Worm (Caenorhabditis elegans) whole organism, L4 larva: Measurements from ENCODE around the gene Y116A8B.4.
A peak's percentile ranks its signal among the peaks of the same experiment; 100 is the strongest.

Experiments
- F26F4.8 ChIP-seq: fragments of 200-800 bp; sonication (Bioruptor generic); conservative IDR thresholded peaks from 2 replicates; pipeline ENCODE4 v1.3.6; 2022; ENCODE audit warnings: missing genetic modification characterization, missing compliant biosample characterization
- F37D6.2 ChIP-seq: sonication (generic microtip); optimal IDR thresholded peaks from 2 replicates; lab custom pipeline; 2016; ENCODE audit warnings: mild to moderate bottlenecking, missing genetic modification characterization, missing compliant biosample characterization
- F44E2.7 ChIP-seq: fragments of 200-800 bp; sonication (Bioruptor generic); IDR thresholded peaks from 2 replicates; pipeline ENCODE4 v2.1.2; 2022; ENCODE audit warnings: missing genetic modification characterization, missing compliant biosample characterization
- F49E8.2 ChIP-seq: sonication (generic microtip); optimal IDR thresholded peaks from 2 replicates; lab custom pipeline; 2016; ENCODE audit warnings: missing compliant biosample characterization, mild to moderate bottlenecking, missing genetic modification characterization, borderline replicate concordance
- Y105C5A.15 ChIP-seq: fragments of 200-800 bp; sonication (Bioruptor generic); IDR thresholded peaks from 2 replicates; pipeline ENCODE4 v1.3.6; 2022; ENCODE audit warnings: missing genetic modification characterization, missing compliant biosample characterization
- Y75B8A.6 ChIP-seq: fragments of 200-800 bp; sonication (Bioruptor generic); IDR thresholded peaks from 2 replicates; pipeline ENCODE4 v1.3.6; 2022; ENCODE audit warnings: missing genetic modification reagents, missing genetic modification characterization, missing compliant biosample characterization
- ZK337.2 ChIP-seq: fragments of 200-800 bp; sonication (Bioruptor generic); IDR thresholded peaks from 2 replicates; pipeline ENCODE4 v1.3.6; 2022; ENCODE audit warnings: missing genetic modification reagents, missing genetic modification characterization, missing compliant biosample characterization
- aha-1 ChIP-seq: fragments of 150-350 bp; peaks from one replicate; lab custom pipeline; 2014; ENCODE audit warnings: missing biosample characterization, missing genetic modification characterization
- ceh-28 ChIP-seq: fragments of 150-350 bp; optimal IDR thresholded peaks from 2 replicates; lab custom pipeline; 2014; ENCODE audit warnings: missing biosample characterization, missing genetic modification reagents, missing genetic modification characterization
- ces-1 ChIP-seq: fragments of 150-350 bp; sonication (generic microtip); optimal IDR thresholded peaks from 4 replicates; lab custom pipeline; 2014; ENCODE audit warnings: missing biosample characterization, missing genetic modification reagents, missing genetic modification characterization
- daf-16 ChIP-seq, 3 experiments: sonication (generic microtip); optimal IDR thresholded peaks; 2 replicates each; lab custom pipeline; 2016 to 2017; ENCODE audit warnings: missing genetic modification characterization in 3 of 3, missing genetic modification reagents in 3 of 3, mild to moderate bottlenecking in 2 of 3, missing compliant biosample characterization in 2 of 3, missing biosample characterization in 1 of 3, moderate library complexity in 1 of 3
- dmd-8 ChIP-seq: fragments of 200-800 bp; sonication (Bioruptor generic); IDR thresholded peaks from 2 replicates; pipeline ENCODE4 v1.3.6; 2022; ENCODE audit warnings: missing genetic modification characterization, missing compliant biosample characterization
- dpl-1 ChIP-seq: fragments of 150-350 bp; optimal IDR thresholded peaks from 2 replicates; lab custom pipeline; 2014; ENCODE audit warnings: missing biosample characterization, missing genetic modification reagents, missing genetic modification characterization
- fos-1 ChIP-seq: fragments of 150-350 bp; optimal IDR thresholded peaks from 2 replicates; lab custom pipeline; 2014; ENCODE audit warnings: missing biosample characterization, missing genetic modification characterization
- hlh-11 ChIP-seq: fragments of 200-800 bp; sonication (Bioruptor generic); optimal IDR thresholded peaks from 2 replicates; lab custom pipeline; 2018; ENCODE audit warnings: mild to moderate bottlenecking, missing genetic modification characterization, missing compliant biosample characterization
- hlh-30 ChIP-seq: sonication (generic microtip); optimal IDR thresholded peaks from 2 replicates; lab custom pipeline; 2017; ENCODE audit warnings: antibody characterized with exemption, mild to moderate bottlenecking, missing genetic modification characterization, missing compliant biosample characterization; ENCODE audit not compliant: insufficient read depth
- hmg-1.1 ChIP-seq: fragments of 200-800 bp; sonication (Bioruptor generic); IDR thresholded peaks from 2 replicates; pipeline ENCODE4 v1.3.6; 2022; ENCODE audit warnings: missing genetic modification reagents, missing genetic modification characterization, missing compliant biosample characterization
- jun-1 ChIP-seq: fragments of 150-350 bp; optimal IDR thresholded peaks from 2 replicates; lab custom pipeline; 2014; ENCODE audit warnings: missing biosample characterization, missing genetic modification reagents, missing genetic modification characterization
- lin-1 ChIP-seq: fragments of 200-800 bp; sonication (Bioruptor generic); IDR thresholded peaks from 2 replicates; pipeline ENCODE4 v1.3.6; 2022; ENCODE audit warnings: missing genetic modification reagents, missing genetic modification characterization, missing compliant biosample characterization
- lin-15B ChIP-seq: fragments of 150-350 bp; sonication (generic microtip); optimal IDR thresholded peaks from 3 replicates; lab custom pipeline; 2014; ENCODE audit warnings: missing biosample characterization, missing genetic modification characterization
- lir-3 ChIP-seq: sonication (generic microtip); optimal IDR thresholded peaks from 2 replicates; lab custom pipeline; 2016; ENCODE audit warnings: mild to moderate bottlenecking, missing genetic modification characterization, missing compliant biosample characterization
- madf-5 ChIP-seq, 2 experiments: fragments of 200-800 bp; sonication (Bioruptor generic); IDR thresholded peaks; 2 replicates each; pipeline ENCODE4 v1.3.6; 2022; ENCODE audit warnings: missing compliant biosample characterization in 2 of 2, missing genetic modification characterization in 2 of 2
- madf-9 ChIP-seq: fragments of 200-800 bp; sonication (Bioruptor generic); conservative IDR thresholded peaks from 2 replicates; pipeline ENCODE4 v1.3.6; 2022; ENCODE audit warnings: missing genetic modification reagents, missing genetic modification characterization, missing compliant biosample characterization
- mdt-29 ChIP-seq: fragments of 200-800 bp; sonication (Bioruptor generic); IDR thresholded peaks from 2 replicates; pipeline ENCODE4 v1.3.6; 2022; ENCODE audit warnings: missing genetic modification reagents, missing genetic modification characterization, missing compliant biosample characterization
- mep-1 ChIP-seq: fragments of 150-350 bp; sonication (generic microtip); optimal IDR thresholded peaks from 3 replicates; lab custom pipeline; 2014; ENCODE audit warnings: missing biosample characterization, missing genetic modification characterization
- mxl-3 ChIP-seq: fragments of 200-800 bp; sonication (Bioruptor generic); optimal IDR thresholded peaks from 2 replicates; lab custom pipeline; 2018; ENCODE audit warnings: mild to moderate bottlenecking, missing genetic modification characterization, missing compliant biosample characterization
- nhr-10 ChIP-seq: fragments of 150-350 bp; optimal IDR thresholded peaks from 2 replicates; lab custom pipeline; 2014; ENCODE audit warnings: missing biosample characterization, missing genetic modification characterization
- nhr-237 ChIP-seq: sonication (generic microtip); optimal IDR thresholded peaks from 2 replicates; lab custom pipeline; 2017; ENCODE audit warnings: missing biosample characterization, missing genetic modification characterization
- nhr-25 ChIP-seq: sonication (generic microtip); optimal IDR thresholded peaks from 2 replicates; lab custom pipeline; 2017; ENCODE audit warnings: missing genetic modification characterization, mild to moderate bottlenecking, missing compliant biosample characterization, antibody characterized with exemption, moderate library complexity, borderline replicate concordance; ENCODE audit not compliant: insufficient read depth
- nhr-41 ChIP-seq: fragments of 200-800 bp; sonication (Bioruptor generic); IDR thresholded peaks from 2 replicates; pipeline ENCODE4 v1.3.6; 2022; ENCODE audit warnings: missing genetic modification reagents, missing genetic modification characterization, missing compliant biosample characterization
- nhr-48 ChIP-seq: sonication (generic microtip); optimal IDR thresholded peaks from 2 replicates; lab custom pipeline; 2016; ENCODE audit warnings: mild to moderate bottlenecking, missing genetic modification characterization, missing compliant biosample characterization
- nhr-76 ChIP-seq: fragments of 150-350 bp; optimal IDR thresholded peaks from 2 replicates; lab custom pipeline; 2014; ENCODE audit warnings: missing biosample characterization, missing genetic modification characterization
- pqm-1 ChIP-seq: sonication (generic microtip); optimal IDR thresholded peaks from 2 replicates; lab custom pipeline; 2017; ENCODE audit warnings: missing biosample characterization, missing genetic modification characterization
- saeg-2 ChIP-seq: fragments of 200-800 bp; sonication (Bioruptor generic); IDR thresholded peaks from 2 replicates; pipeline ENCODE4 v1.3.6; 2022; ENCODE audit warnings: missing genetic modification reagents, missing genetic modification characterization, missing compliant biosample characterization
- set-16 ChIP-seq: fragments of 200-800 bp; sonication (Bioruptor generic); IDR thresholded peaks from 2 replicates; pipeline ENCODE4 v1.3.6; 2022; ENCODE audit warnings: missing genetic modification reagents, missing genetic modification characterization, missing compliant biosample characterization
- snpc-4 ChIP-seq: fragments of 150-350 bp; optimal IDR thresholded peaks from 2 replicates; lab custom pipeline; 2014; ENCODE audit warnings: missing biosample characterization, missing genetic modification characterization
- tra-1 ChIP-seq: fragments of 200-800 bp; sonication (Bioruptor generic); IDR thresholded peaks from 2 replicates; pipeline ENCODE4 v1.3.6; 2022; ENCODE audit warnings: missing genetic modification reagents, missing genetic modification characterization, missing compliant biosample characterization
- unc-62 ChIP-seq, 3 experiments: fragments of 150-350 bp in 1 of 3; sonication (generic microtip); optimal IDR thresholded peaks in 2 of 3; peaks in 1 of 3; 1 replicate in 1 of 3; 2 replicates in 2 of 3; lab custom pipeline; 2014 to 2017; ENCODE audit warnings: missing biosample characterization in 3 of 3, missing genetic modification characterization in 3 of 3, missing genetic modification reagents in 3 of 3, missing genotype in 1 of 3
- zfp-2 ChIP-seq: sonication (generic microtip); optimal IDR thresholded peaks from 2 replicates; lab custom pipeline; 2016; ENCODE audit warnings: mild to moderate bottlenecking, missing genetic modification characterization, missing compliant biosample characterization
- zip-11 ChIP-seq: fragments of 200-800 bp; sonication (Bioruptor generic); IDR thresholded peaks from 2 replicates; pipeline ENCODE4 v1.3.6; 2022; ENCODE audit warnings: missing genetic modification characterization, missing compliant biosample characterization
- zip-2 ChIP-seq: fragments of 150-350 bp; optimal IDR thresholded peaks from 2 replicates; lab custom pipeline; 2014; ENCODE audit warnings: missing biosample characterization, missing genetic modification characterization

Gene Y116A8B.4

DNA sequence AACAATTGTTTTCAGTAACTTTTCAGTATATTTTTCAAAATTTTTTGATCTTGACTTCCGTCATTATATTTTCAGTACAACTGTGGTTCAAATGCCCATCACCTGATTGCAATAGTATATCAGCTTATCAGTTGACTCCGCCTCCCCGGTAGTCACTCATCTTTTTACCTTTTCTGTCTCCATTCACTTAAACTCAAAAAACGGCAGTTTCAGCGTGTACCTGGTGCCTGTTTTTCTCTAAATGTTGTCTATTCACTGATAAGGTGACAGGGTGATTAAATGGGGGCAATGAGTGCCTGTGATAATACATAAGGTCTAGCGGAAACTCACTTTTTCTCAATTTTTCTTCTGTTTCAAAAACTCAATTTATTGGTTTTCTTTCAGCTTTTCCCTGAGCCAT, 21.6 kb downstream of the Y116A8B.4 start, which contains the start of gene ZK550.2 (continued):
- TF ChIP-seq Y75B8A.6 (GFP tag; lab: Robert Waterston, UW) (no peak), daf-16 (GFP tag; optimal IDR thresholded peaks at IDR 0.05; lab: Kevin White, UChicago) (peak in 1 of 2 experiments; percentile 32), daf-16 (tag; optimal IDR thresholded peaks at IDR 0.05; lab: Kevin White, UChicago) (peak; percentile 95), nhr-10 (tag; lab: Kevin White, UChicago) (no peak), F26F4.8 (GFP tag; lab: Robert Waterston, UW) (no peak), zip-2 (tag; lab: Kevin White, UChicago) (peak; percentile 10), lin-1 (GFP tag; lab: Robert Waterston, UW) (peak; percentile 96), ZK337.2 (GFP tag; lab: Robert Waterston, UW) (no peak), hlh-30 (tag; lab: Kevin White, UChicago) (peak; percentile 74), nhr-41 (GFP tag; lab: Robert Waterston, UW) (peak; percentile 84), Y105C5A.15 (no peak), nhr-48 (tag; lab: Kevin White, UChicago) (peak; percentile 96), dpl-1 (GFP tag; lab: Kevin White, UChicago) (no peak), saeg-2 (GFP tag; lab: Robert Waterston, UW) (0 out of 2 replicates have a peak, but pooled peaks have one; percentile 35), unc-62 (GFP tag; optimal IDR thresholded peaks at IDR 0.05 in 1 of 2; lab: Kevin White, UChicago) (peak in 1 of 2 experiments; percentile 63), unc-62 (tag; optimal IDR thresholded peaks at IDR 0.05; lab: Kevin White, UChicago) (no peak), jun-1 (tag; lab: Kevin White, UChicago) (peak; percentile 51), tra-1 (GFP tag; lab: Robert Waterston, UW) (peak; percentile 87), fos-1 (peak; percentile 68), F37D6.2 (no peak), madf-5 (GFP tag; IDR thresholded peaks at IDR 0.05; lab: Robert Waterston, UW) (no peak), mdt-29 (GFP tag; lab: Robert Waterston, UW) (0 out of 2 replicates have a peak, but pooled peaks have one; percentile 10), pqm-1 (peak; percentile 100)

DNA sequence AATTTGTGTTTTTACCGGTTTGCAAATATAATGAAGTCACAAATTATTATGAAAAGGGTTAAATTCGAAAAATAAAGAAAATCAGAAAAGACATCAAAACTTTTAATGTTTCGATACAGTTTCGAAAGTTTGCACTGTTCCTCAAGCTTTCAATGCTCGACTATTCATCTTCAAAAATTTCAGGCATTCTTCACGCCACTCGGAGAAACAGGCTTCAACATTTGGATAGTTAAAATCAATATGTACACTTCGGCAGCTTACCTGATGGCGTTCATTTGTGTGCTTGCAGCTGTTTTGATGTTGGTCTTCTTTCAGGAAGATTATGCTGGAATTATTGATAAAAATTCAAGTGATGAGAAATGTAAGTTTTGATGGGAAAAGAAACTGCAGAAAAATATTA, 23.6 kb downstream of the Y116A8B.4 start:
- no peak for TF ChIP-seq zfp-2 (tag; lab: Kevin White, UChicago)
- TF ChIP-seq aha-1 (tag; lab: Kevin White, UChicago): peak; percentile 95
- TF ChIP-seq unc-62 (GFP tag; optimal IDR thresholded peaks at IDR 0.05 in 1 of 2; lab: Kevin White, UChicago): peak in 1 of 2 experiments; percentile 46
- TF ChIP-seq unc-62 (tag; optimal IDR thresholded peaks at IDR 0.05; lab: Kevin White, UChicago): no peak
- TF ChIP-seq, all 104 proteins: peak for 2

DNA sequence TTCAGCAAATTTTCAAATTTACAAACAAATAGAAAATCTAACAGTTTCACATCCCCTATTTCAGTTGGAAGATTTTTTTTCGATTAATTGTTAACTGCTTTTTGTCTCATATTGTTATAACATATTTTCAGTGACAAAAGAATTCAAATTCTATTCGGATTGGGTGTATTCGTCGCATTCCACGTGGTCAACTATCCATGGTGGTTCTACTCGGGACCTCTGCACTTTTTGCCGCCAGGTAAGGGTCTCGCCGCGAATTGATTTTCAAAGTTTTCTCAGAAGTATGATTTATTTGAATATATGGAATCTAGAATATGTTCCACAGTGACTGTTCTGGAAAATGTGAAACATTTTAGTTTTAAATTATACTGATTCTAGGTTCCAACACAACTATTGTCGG, 25.0 kb downstream of the Y116A8B.4 start:
- peak in 1 of 2 experiments; percentile 95 for TF ChIP-seq unc-62 (GFP tag; optimal IDR thresholded peaks at IDR 0.05 in 1 of 2; lab: Kevin White, UChicago)
- no peak for TF ChIP-seq unc-62 (tag; optimal IDR thresholded peaks at IDR 0.05; lab: Kevin White, UChicago)
- no peak for TF ChIP-seq aha-1 (tag; lab: Kevin White, UChicago)

DNA sequence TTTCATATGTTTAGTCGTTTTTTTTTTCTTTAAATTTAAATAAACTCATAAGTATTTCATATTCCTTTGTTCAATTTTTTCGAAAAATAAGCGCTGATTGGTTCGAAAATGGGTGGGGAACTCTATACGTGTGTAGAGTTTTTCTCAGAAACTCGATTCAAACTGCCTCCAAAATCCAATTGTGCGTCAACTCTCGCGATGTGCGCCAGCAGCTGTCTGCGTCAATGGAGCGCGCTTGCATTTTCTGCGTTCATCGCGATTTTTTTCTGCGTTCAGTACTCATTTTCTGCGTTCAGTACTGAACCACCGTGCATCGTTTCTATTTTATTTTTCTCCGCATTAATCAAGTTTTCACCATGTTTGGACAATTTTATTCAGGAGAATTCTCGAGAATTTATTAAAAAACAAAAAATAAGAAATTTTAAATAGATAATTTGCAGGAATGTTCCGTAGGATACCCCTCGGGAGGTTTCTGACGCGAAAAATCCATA, 26.2 kb downstream of the Y116A8B.4 start, which contains the start of gene eelo-2:
Gene eelo-2 (plus strand): TSS at position 441 of the 491 bp plus-strand sequence.
- TF ChIP-seq zip-11: no peak
- TF ChIP-seq hmg-1.1 (GFP tag; lab: Robert Waterston, UW): peak; percentile 97
- peak in 1 of 2 experiments; percentile 99 for TF ChIP-seq unc-62 (GFP tag; optimal IDR thresholded peaks at IDR 0.05 in 1 of 2; lab: Kevin White, UChicago)
- TF ChIP-seq unc-62 (tag; optimal IDR thresholded peaks at IDR 0.05; lab: Kevin White, UChicago): no peak
- TF ChIP-seq ces-1 (GFP tag; lab: Kevin White, UChicago): peak; percentile 34
- peak; percentile 96 for TF ChIP-seq mdt-29 (GFP tag; lab: Robert Waterston, UW)
- peak; percentile 99 for TF ChIP-seq mep-1
- TF ChIP-seq Y105C5A.15: 0 out of 2 replicates have a peak, but pooled peaks have one; percentile 19
- peak; percentile 100 for TF ChIP-seq dpl-1 (GFP tag; lab: Kevin White, UChicago)
- peak; percentile 63 for TF ChIP-seq pqm-1
- peak; percentile 34 for TF ChIP-seq snpc-4 (tag; lab: Kevin White, UChicago)
- TF ChIP-seq F49E8.2: peak; percentile 96
- peak; percentile 97 for TF ChIP-seq nhr-48 (tag; lab: Kevin White, UChicago)
- TF ChIP-seq madf-9: peak; percentile 92
- peak; percentile 96 for TF ChIP-seq F37D6.2
- peak; percentile 96 for TF ChIP-seq nhr-25 (tag; lab: Kevin White, UChicago)
- TF ChIP-seq set-16: peak; percentile 68
- no peak for TF ChIP-seq ceh-28 (tag; lab: Kevin White, UChicago)
- peak; percentile 54 for TF ChIP-seq nhr-237 (tag; lab: Kevin White, UChicago)
- TF ChIP-seq hlh-11 (tag; lab: Kevin White, UChicago): peak; percentile 97
- TF ChIP-seq F44E2.7: peak; percentile 4; the same call in 1 of the 2 replicates
- TF ChIP-seq lin-15B (tag; lab: Kevin White, UChicago): peak; percentile 96
- peak; percentile 94 for TF ChIP-seq saeg-2 (GFP tag; lab: Robert Waterston, UW)
- TF ChIP-seq dmd-8 (GFP tag; lab: Robert Waterston, UW): 0 out of 2 replicates have a peak, but pooled peaks have one; percentile 13
- TF ChIP-seq mxl-3: peak; percentile 88
- TF ChIP-seq nhr-76: peak; percentile 75
- peak; percentile 87 for TF ChIP-seq lir-3 (tag; lab: Kevin White, UChicago)
- peak; percentile 93 for TF ChIP-seq hlh-30 (tag; lab: Kevin White, UChicago)
